Worm (Caenorhabditis elegans) whole organism, young adult: ENCODE data around the gene Y39A1A.10.

Experiments used
- Y79H2A.3 ChIP-seq: fragments of 200-800 bp; sonication (Bioruptor generic); conservative IDR thresholded peaks from 2 replicates; pipeline ENCODE4 v1.3.6; 2022; ENCODE audit warnings: missing genetic modification reagents, missing genetic modification characterization, missing compliant biosample characterization
- Y95B8A.8 ChIP-seq: fragments of 200-800 bp; sonication (Bioruptor generic); IDR thresholded peaks from 2 replicates; pipeline ENCODE4 v1.3.6; 2022; ENCODE audit warnings: missing genetic modification reagents, missing genetic modification characterization, missing compliant biosample characterization
- ama-1 ChIP-seq, 3 experiments: fragments of 150-350 bp in 1 of 3; sonication (generic microtip) in 2 of 3; optimal IDR thresholded peaks; 2 replicates each; lab custom pipeline; 2014 to 2018; ENCODE audit warnings: missing biosample characterization in 2 of 3, missing genetic modification characterization in 2 of 3, missing genetic modification reagents in 2 of 3
- bed-2 ChIP-seq: fragments of 200-800 bp; sonication (Bioruptor generic); IDR thresholded peaks from 2 replicates; pipeline ENCODE4 v1.3.6; 2022; ENCODE audit warnings: missing genetic modification reagents, missing genetic modification characterization, missing compliant biosample characterization
- cebp-2 ChIP-seq: fragments of 200-800 bp; sonication (Bioruptor generic); IDR thresholded peaks from 2 replicates; pipeline ENCODE4 v1.3.6; 2022; ENCODE audit warnings: missing genetic modification characterization, missing compliant biosample characterization
- pha-4 ChIP-seq: fragments of 150-350 bp; sonication (generic microtip); optimal IDR thresholded peaks from 2 replicates; lab custom pipeline; 2014; ENCODE audit warnings: missing biosample characterization, missing genetic modification reagents, missing genetic modification characterization
- snpc-4 ChIP-seq, 5 experiments: fragments of 150-350 bp in 1 of 5; sonication (generic microtip) in 4 of 5; optimal IDR thresholded peaks; 2 replicates each; lab custom pipeline; 2014 to 2018; ENCODE audit warnings: missing genetic modification characterization in 5 of 5, missing biosample characterization in 3 of 5, antibody characterized with exemption in 2 of 5, mild to moderate bottlenecking in 2 of 5, missing compliant biosample characterization in 2 of 5, missing genotype in 2 of 5, moderate library complexity in 2 of 5, missing genetic modification reagents in 1 of 5
- ztf-22 ChIP-seq: fragments of 200-800 bp; sonication (Bioruptor generic); optimal IDR thresholded peaks from 2 replicates; lab custom pipeline; 2018; ENCODE audit warnings: mild to moderate bottlenecking, missing genetic modification characterization, moderate library complexity, missing compliant biosample characterization

ce11 chrIII:10666640-10667039 is 34.1 kb downstream of the Y39A1A.10 start:
- TF ChIP-seq bed-2 (no peak), Y95B8A.8 (GFP tag; lab: Robert Waterston, UW) (no peak), cebp-2 (no peak), pha-4 (tag; lab: Kevin White, UChicago) (no peak), ama-1 (optimal IDR thresholded peaks at IDR 0.05; lab: Kevin White, UChicago) (no peak), ama-1 (GFP tag; optimal IDR thresholded peaks at IDR 0.05; lab: Kevin White, UChicago) (no peak), Y79H2A.3 (no peak), ztf-22 (no peak), snpc-4 (GFP tag; optimal IDR thresholded peaks at IDR 0.05; lab: Kevin White, UChicago) (no peak), snpc-4 (tag; optimal IDR thresholded peaks at IDR 0.05; lab: Kevin White, UChicago) (no peak)
